Worm (Caenorhabditis elegans): Measurements from ENCODE around the gene F38A5.6.

DNA sequence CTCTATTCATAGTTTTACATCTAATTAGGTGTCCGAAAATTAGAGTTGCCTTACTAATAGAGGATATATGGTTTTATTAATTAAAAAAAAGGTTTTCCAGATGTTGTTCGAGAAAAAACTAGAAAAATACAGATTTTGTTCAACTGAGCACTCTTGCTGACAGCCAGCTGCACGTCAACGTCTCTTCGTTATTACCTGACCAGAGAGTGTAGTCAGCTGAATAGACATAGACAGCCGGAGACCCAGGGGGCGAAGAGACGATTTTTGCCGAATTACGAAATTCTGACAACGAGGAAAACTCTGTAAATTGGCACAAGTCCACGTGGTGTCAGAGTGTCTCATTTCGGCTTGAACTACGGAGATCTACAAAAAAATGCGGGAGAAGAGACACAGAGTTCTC, 21.4 kb upstream of the F38A5.6 start:
- TF ChIP-seq dao-5 (tag; optimal IDR thresholded peaks at IDR 0.05) (no peak), him-1 (tag; optimal IDR thresholded peaks at IDR 0.05) (no peak)
